Worm (Caenorhabditis elegans): ENCODE results near the gene Y51A2D.21.
A peak's percentile ranks its signal among the peaks of the same experiment; 100 is the strongest.

The Y51A2D.21 gene

DNA sequence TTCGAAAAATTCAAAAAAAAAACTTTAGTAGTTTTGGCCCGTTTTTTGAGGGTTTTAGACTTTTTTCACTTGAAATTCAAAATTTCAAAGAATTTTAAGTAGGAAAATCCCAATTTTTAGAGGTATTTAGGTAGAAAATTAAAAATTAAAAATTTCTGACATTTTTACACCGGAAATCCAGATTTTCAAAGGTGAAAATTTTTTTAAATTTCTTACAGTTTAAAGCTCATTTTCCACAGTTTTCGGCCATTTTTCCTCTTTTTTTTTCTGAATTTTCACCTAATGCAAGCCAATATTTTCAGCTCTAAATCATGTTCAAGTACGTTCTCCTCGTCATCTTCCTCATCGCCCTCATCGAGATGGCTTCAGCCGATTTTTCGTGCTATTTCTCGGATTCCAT, 10.7 kb downstream of the Y51A2D.21 start, which contains the start of gene txt-14:
Gene txt-14 (plus strand): TSS at position 301 of the 400 bp plus-strand sequence.
- TF ChIP-seq ztf-29 (GFP tag; IDR thresholded peaks at IDR 0.05) (no peak), ref-1 (GFP tag; conservative IDR thresholded peaks at IDR 0.05) (no peak), ztf-23 (GFP tag; IDR thresholded peaks at IDR 0.05) (no peak), klf-2 (GFP tag; conservative IDR thresholded peaks at IDR 0.05) (no peak)

DNA sequence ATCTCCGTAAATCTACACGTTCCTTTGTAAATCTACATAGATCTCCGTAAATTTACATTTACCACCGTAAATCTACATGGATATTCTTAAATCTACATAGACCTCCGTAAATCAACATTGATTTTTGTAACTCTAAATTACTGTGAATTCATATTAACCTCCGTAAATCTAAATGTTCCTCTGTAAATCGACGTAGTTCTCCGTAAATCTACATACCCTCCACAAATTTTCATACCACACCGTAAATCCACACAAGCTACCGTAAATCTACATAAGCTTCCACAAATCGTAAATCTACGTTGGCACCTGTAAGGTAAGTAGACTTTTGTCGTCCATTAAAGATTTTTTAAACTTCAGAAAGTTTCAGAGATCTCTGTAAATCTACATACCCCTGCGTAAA, 13.5 kb downstream of the Y51A2D.21 start:
- TF ChIP-seq klf-2 (GFP tag; conservative IDR thresholded peaks at IDR 0.05) (no peak), tab-1 (GFP tag; IDR thresholded peaks at IDR 0.05) (no peak), ztf-29 (GFP tag; IDR thresholded peaks at IDR 0.05) (no peak), T22C8.4 (GFP tag; IDR thresholded peaks at IDR 0.05) (no peak), med-1 (GFP tag; optimal IDR thresholded peaks at IDR 0.05; ENCODE audit: insufficient read depth) (no peak), flt-1 (GFP tag; IDR thresholded peaks at IDR 0.05) (no peak), ref-1 (GFP tag; conservative IDR thresholded peaks at IDR 0.05) (no peak), ztf-23 (GFP tag; IDR thresholded peaks at IDR 0.05) (no peak), cog-1 (tag; optimal IDR thresholded peaks at IDR 0.05) (no peak)

DNA sequence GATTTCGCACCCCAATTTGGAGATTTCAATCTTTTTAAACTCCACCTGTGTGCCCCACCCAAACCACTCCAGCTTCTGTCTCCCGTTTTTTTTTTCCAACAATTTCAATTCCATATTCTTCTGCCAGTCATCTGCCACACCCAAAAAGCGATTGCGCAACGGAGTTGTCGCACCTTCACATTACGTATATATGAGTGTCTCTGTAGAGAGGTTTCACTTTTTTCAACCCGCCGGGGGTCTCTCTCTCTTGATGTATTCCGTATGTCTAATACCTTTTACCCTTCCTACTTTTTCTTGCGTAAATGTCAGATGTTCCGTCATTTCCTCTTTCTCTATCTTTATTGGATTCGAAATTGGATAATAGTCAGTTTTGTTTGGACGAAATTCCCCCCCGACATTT, 15.3 kb downstream of the Y51A2D.21 start:
- no peak for TF ChIP-seq klf-2 (GFP tag; conservative IDR thresholded peaks at IDR 0.05)
- no peak for TF ChIP-seq ref-1 (GFP tag; conservative IDR thresholded peaks at IDR 0.05)
- TF ChIP-seq flt-1 (GFP tag; IDR thresholded peaks at IDR 0.05): no peak
- no peak for TF ChIP-seq ztf-23 (GFP tag; IDR thresholded peaks at IDR 0.05)

DNA sequence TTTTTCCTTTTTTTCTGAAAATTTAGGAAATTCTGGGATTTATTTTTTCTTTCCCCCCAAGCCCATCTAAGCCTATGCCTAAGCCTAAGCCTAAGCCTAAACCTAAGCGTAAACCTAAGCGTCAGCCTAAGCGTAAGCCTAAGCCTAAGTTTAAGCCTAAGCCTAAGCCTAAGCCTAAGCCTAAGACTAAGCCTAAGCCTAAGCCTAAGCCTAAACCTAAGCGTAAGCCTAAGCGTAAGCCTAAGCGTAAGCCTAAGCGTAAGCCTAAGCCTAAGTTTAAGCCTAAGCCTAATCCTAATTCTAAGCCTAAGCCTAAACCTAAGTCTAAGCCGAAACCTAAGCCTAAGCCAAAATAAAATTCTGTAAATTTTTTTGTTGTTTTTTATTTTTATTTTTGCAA, 16.3 kb downstream of the Y51A2D.21 start:
- TF ChIP-seq ztf-29 (GFP tag; IDR thresholded peaks at IDR 0.05) (peak; percentile 81), cog-1 (tag; optimal IDR thresholded peaks at IDR 0.05) (no peak)

DNA sequence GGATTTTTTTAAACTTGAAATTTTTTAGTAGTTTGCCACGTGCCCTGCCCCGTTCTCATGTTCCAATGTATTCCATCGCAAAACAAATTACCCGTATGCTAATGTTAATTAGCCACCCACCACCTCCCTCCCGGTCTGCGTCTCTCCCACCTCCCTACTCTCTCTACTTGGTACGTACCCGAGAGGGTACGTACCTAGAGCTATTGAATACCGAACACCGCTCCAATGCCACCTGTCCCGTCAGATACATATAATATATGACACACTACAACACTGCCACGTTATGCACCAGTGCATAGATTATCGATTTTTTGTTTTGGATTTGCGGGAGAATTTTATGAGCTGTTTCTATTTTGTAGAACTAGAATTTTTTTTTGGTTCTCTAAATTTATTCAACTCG, 18.0 kb downstream of the Y51A2D.21 start:
- TF ChIP-seq T22C8.4 (GFP tag; IDR thresholded peaks at IDR 0.05) (peak; percentile 78), ztf-23 (GFP tag; IDR thresholded peaks at IDR 0.05) (no peak), ref-1 (GFP tag; conservative IDR thresholded peaks at IDR 0.05) (no peak), med-1 (GFP tag; optimal IDR thresholded peaks at IDR 0.05; ENCODE audit: insufficient read depth) (no peak), cog-1 (tag; optimal IDR thresholded peaks at IDR 0.05) (peak; percentile 71), tab-1 (GFP tag; IDR thresholded peaks at IDR 0.05) (0 out of 2 replicates have a peak, but pooled peaks have one; percentile 33), flt-1 (GFP tag; IDR thresholded peaks at IDR 0.05) (0 out of 2 replicates have a peak, but pooled peaks have one; percentile 55), ztf-29 (GFP tag; IDR thresholded peaks at IDR 0.05) (no peak), klf-2 (GFP tag; conservative IDR thresholded peaks at IDR 0.05) (no peak)

DNA sequence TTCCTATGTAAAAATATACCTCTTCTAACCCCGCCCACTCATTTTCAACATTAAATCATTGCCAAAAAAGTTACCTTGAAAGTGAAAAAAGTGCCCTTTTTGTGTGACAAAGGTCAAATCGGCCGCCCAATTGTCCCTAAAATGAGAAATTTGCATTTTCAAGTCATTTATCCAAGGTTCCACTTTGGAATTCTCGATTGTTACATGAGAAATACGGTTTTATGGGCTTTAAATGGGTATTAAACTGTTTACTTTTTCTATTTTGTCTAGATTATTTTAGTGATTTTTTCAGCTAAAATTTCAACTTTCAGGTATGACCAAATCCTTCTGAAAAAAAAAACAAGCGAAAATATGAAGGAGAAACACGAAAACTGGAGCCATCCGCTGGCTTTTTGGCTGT, 20.8 kb downstream of the Y51A2D.21 start, which contains the start of gene grdn-1:
Gene grdn-1 (plus strand): TSS at position 301 of the 400 bp plus-strand sequence.
- TF ChIP-seq flt-1 (GFP tag; IDR thresholded peaks at IDR 0.05) (no peak), ref-1 (GFP tag; conservative IDR thresholded peaks at IDR 0.05) (no peak), ztf-23 (GFP tag; IDR thresholded peaks at IDR 0.05) (no peak), cog-1 (tag; optimal IDR thresholded peaks at IDR 0.05) (no peak), klf-2 (GFP tag; conservative IDR thresholded peaks at IDR 0.05) (no peak), tab-1 (GFP tag; IDR thresholded peaks at IDR 0.05) (no peak), med-1 (GFP tag; optimal IDR thresholded peaks at IDR 0.05; ENCODE audit: insufficient read depth) (no peak), T22C8.4 (GFP tag; IDR thresholded peaks at IDR 0.05) (no peak), ztf-29 (GFP tag; IDR thresholded peaks at IDR 0.05) (no peak)

DNA sequence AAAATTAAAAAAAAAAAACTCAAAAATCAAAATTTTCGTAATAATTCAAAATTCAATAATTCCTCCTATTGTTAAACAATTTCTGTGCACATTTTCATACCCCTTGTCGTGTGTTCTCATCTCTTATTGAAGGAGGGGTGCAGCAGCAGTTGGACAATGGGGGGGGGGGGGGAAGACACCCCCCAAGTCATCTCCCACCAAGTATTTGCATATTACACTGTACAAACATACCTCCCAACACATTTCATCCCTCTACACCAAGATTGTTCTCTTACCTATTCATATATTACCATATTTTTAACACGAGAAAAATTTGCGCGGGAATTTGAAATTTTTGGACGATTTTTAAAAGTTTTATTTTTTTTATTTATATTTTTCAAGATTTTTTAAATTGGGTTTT, 24.6 kb downstream of the Y51A2D.21 start:
- 0 out of 2 replicates have a peak, but pooled peaks have one; percentile 8 for TF ChIP-seq ztf-23 (GFP tag; IDR thresholded peaks at IDR 0.05)
- no peak for TF ChIP-seq ztf-29 (GFP tag; IDR thresholded peaks at IDR 0.05)
- TF ChIP-seq cog-1 (tag; optimal IDR thresholded peaks at IDR 0.05): peak; percentile 2
- TF ChIP-seq flt-1 (GFP tag; IDR thresholded peaks at IDR 0.05): 0 out of 2 replicates have a peak, but pooled peaks have one; percentile 38
- TF ChIP-seq ref-1 (GFP tag; conservative IDR thresholded peaks at IDR 0.05): no peak

DNA sequence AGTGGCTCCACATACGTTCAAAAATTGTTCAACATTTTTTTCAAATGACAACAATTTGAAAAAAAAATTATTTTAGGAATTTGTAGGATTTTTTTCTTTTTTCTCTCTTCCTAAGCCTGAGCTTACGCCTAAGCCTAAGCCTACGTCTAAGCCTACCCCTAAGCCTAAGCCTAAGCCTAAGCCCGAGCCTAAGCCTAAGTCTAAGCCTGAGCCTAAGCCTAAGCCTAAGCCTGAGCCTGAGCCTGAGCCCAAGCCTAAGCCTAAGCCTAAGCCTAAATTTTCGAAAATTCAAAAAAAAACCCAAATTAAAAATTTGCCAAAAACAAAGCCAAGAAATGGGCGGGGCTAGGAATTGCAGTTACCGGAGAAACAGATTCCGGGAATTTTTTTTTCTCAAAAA, 26.1 kb downstream of the Y51A2D.21 start:
- TF ChIP-seq ref-1 (GFP tag; conservative IDR thresholded peaks at IDR 0.05): no peak
- TF ChIP-seq ztf-29 (GFP tag; IDR thresholded peaks at IDR 0.05): peak; percentile 76
- TF ChIP-seq med-1 (GFP tag; optimal IDR thresholded peaks at IDR 0.05; ENCODE audit: insufficient read depth): no peak
- no peak for TF ChIP-seq flt-1 (GFP tag; IDR thresholded peaks at IDR 0.05)

DNA sequence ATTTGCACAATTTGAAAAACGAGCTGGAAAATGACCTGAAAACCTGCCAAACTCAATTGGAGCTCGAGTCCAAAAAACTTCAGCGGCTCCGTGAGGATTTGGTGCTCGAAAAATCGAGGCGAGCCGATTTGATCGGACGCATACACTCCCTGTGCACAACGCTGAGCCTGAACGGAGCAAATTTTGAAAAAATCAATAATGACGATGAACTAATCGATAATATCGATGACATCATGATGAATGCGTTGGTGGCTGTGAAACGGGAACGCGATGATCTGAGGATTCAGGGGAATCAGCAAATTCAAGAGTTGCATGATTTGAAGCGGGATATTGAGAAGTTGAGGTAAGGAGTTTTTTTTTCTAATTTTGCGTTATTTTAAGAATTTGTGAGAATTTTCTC, 33.9 kb downstream of the Y51A2D.21 start:
- peak; percentile 65 for TF ChIP-seq T22C8.4 (GFP tag; IDR thresholded peaks at IDR 0.05)
- no peak for TF ChIP-seq tab-1 (GFP tag; IDR thresholded peaks at IDR 0.05)
- no peak for TF ChIP-seq med-1 (GFP tag; optimal IDR thresholded peaks at IDR 0.05; ENCODE audit: insufficient read depth)

DNA sequence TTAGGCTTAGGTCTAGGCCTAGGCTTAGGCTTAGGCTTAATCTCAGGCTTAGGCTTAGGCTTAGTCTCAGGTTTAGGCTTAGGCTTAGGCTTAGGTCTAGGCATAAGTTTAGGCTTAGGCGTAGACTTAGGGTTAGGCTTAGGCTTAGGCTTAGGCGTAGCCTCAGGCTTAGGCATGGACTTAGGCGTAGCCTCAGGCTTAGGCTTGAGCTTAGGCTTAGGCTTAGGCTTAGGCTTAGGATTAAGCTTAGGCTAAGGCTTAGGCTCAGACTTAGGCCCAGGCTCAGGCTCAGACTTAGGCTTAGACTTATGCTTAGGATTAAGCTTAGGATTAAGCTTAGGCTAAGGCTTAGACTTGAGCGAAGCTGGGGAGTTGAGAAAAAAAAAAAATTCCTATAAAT, 41.5 kb downstream of the Y51A2D.21 start:
- no peak for TF ChIP-seq T22C8.4 (GFP tag; IDR thresholded peaks at IDR 0.05)
- TF ChIP-seq ztf-29 (GFP tag; IDR thresholded peaks at IDR 0.05): 0 out of 2 replicates have a peak, but pooled peaks have one; percentile 58

DNA sequence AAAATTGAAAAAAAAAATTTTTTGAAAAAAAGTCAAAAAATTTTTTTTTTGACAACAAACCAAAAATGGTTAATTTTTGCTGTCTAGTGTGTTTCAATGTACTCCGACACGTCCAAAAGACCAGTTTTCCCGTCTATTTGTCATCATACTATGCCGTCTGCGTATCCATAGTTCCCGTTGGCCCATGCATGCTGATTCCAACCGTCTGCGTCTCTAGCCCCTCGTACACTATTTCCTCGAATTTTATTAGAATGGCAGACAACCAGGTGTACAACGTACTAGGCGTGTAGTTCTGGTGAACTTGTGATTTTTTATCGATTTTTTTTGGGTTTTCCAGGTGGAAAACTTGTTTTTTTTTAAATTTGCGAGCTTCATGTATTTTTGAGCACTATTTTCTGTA, 42.9 kb downstream of the Y51A2D.21 start:
- TF ChIP-seq med-1 (GFP tag; optimal IDR thresholded peaks at IDR 0.05; ENCODE audit: insufficient read depth) (no peak), klf-2 (GFP tag; conservative IDR thresholded peaks at IDR 0.05) (no peak), T22C8.4 (GFP tag; IDR thresholded peaks at IDR 0.05) (peak; percentile 60), flt-1 (GFP tag; IDR thresholded peaks at IDR 0.05) (no peak), ztf-23 (GFP tag; IDR thresholded peaks at IDR 0.05) (no peak), cog-1 (tag; optimal IDR thresholded peaks at IDR 0.05) (peak; percentile 14), tab-1 (GFP tag; IDR thresholded peaks at IDR 0.05) (no peak), ref-1 (GFP tag; conservative IDR thresholded peaks at IDR 0.05) (no peak), ztf-29 (GFP tag; IDR thresholded peaks at IDR 0.05) (no peak)
